Worm (Caenorhabditis elegans) whole organism, L3 larva: ENCODE results near the gene stn-2.

Experiments
- R02D3.7 ChIP-seq: fragments of 150-350 bp; optimal IDR thresholded peaks from 2 replicates; lab custom pipeline; 2014; ENCODE audit warnings: missing biosample characterization, missing genetic modification characterization
- ZK546.5 ChIP-seq: sonication (generic microtip); optimal IDR thresholded peaks from 2 replicates; lab custom pipeline; 2017; ENCODE audit warnings: missing biosample characterization, missing genetic modification characterization
- ceh-28 ChIP-seq: fragments of 150-350 bp; optimal IDR thresholded peaks from 2 replicates; lab custom pipeline; 2014; ENCODE audit warnings: missing biosample characterization, missing genetic modification reagents, missing genetic modification characterization
- ceh-82 ChIP-seq: fragments of 150-350 bp; optimal IDR thresholded peaks from 2 replicates; lab custom pipeline; 2014; ENCODE audit warnings: missing biosample characterization, missing genetic modification characterization
- daf-12 ChIP-seq: fragments of 150-350 bp; optimal IDR thresholded peaks from 2 replicates; lab custom pipeline; 2014; ENCODE audit warnings: missing biosample characterization, missing genetic modification reagents, missing genetic modification characterization
- egl-27 ChIP-seq: sonication (generic microtip); optimal IDR thresholded peaks from 4 replicates; lab custom pipeline; 2017; ENCODE audit warnings: missing biosample characterization, missing genetic modification reagents, missing genetic modification characterization
- egl-5 ChIP-seq: fragments of 150-350 bp; optimal IDR thresholded peaks from 2 replicates; lab custom pipeline; 2017; ENCODE audit warnings: missing biosample characterization, missing genetic modification reagents, missing genetic modification characterization, inconsistent platforms
- elt-1 ChIP-seq: fragments of 150-350 bp; optimal IDR thresholded peaks from 2 replicates; lab custom pipeline; 2014; ENCODE audit warnings: missing biosample characterization, missing genetic modification characterization
- eor-1 ChIP-seq, 2 experiments: fragments of 150-350 bp; optimal IDR thresholded peaks; 2 replicates each; lab custom pipeline; 2014 to 2018; ENCODE audit warnings: missing biosample characterization in 2 of 2, missing genetic modification characterization in 2 of 2
- fkh-10 ChIP-seq: sonication (generic microtip); optimal IDR thresholded peaks from 2 replicates; lab custom pipeline; 2017; ENCODE audit warnings: missing biosample characterization, missing genetic modification reagents, missing genetic modification characterization
- fkh-2 ChIP-seq: fragments of 150-350 bp; optimal IDR thresholded peaks from 2 replicates; lab custom pipeline; 2014; ENCODE audit warnings: missing biosample characterization, missing genetic modification reagents, missing genetic modification characterization
- fos-1 ChIP-seq: fragments of 150-350 bp; optimal IDR thresholded peaks from 2 replicates; lab custom pipeline; 2014; ENCODE audit warnings: missing biosample characterization, missing genetic modification characterization
- hmg-11 ChIP-seq: sonication (generic microtip); optimal IDR thresholded peaks from 2 replicates; lab custom pipeline; 2016; ENCODE audit warnings: missing genetic modification characterization, missing compliant biosample characterization
- lin-15B ChIP-seq: fragments of 150-350 bp; optimal IDR thresholded peaks from 2 replicates; lab custom pipeline; 2014; ENCODE audit warnings: missing biosample characterization, missing genetic modification characterization
- lin-39 ChIP-seq: fragments of 150-350 bp; optimal IDR thresholded peaks from 2 replicates; lab custom pipeline; 2018; ENCODE audit warnings: missing biosample characterization, missing genetic modification reagents, missing genetic modification characterization
- mml-1 ChIP-seq: fragments of 150-350 bp; sonication (generic microtip); optimal IDR thresholded peaks from 3 replicates; lab custom pipeline; 2014; ENCODE audit warnings: missing biosample characterization, missing genetic modification characterization
- nfya-1 ChIP-seq: sonication (generic microtip); optimal IDR thresholded peaks from 2 replicates; lab custom pipeline; 2017; ENCODE audit warnings: missing genetic modification characterization, mild to moderate bottlenecking, missing compliant biosample characterization, antibody characterized with exemption, moderate library complexity; ENCODE audit not compliant: insufficient read depth
- nhr-11 ChIP-seq: fragments of 150-350 bp; optimal IDR thresholded peaks from 2 replicates; lab custom pipeline; 2014; ENCODE audit warnings: missing biosample characterization, missing genetic modification characterization
- nhr-12 ChIP-seq: fragments of 150-350 bp; optimal IDR thresholded peaks from 2 replicates; lab custom pipeline; 2014; ENCODE audit warnings: missing biosample characterization, missing genetic modification characterization
- nhr-237 ChIP-seq: fragments of 150-350 bp; optimal IDR thresholded peaks from 2 replicates; lab custom pipeline; 2014; ENCODE audit warnings: missing biosample characterization, missing genetic modification characterization
- nhr-25 ChIP-seq: sonication (generic microtip); optimal IDR thresholded peaks from 2 replicates; lab custom pipeline; 2017; ENCODE audit warnings: missing biosample characterization, missing genetic modification characterization
- nhr-43 ChIP-seq: sonication (generic microtip); optimal IDR thresholded peaks from 2 replicates; lab custom pipeline; 2016; ENCODE audit warnings: mild to moderate bottlenecking, missing genetic modification characterization, missing compliant biosample characterization; ENCODE audit not compliant: poor library complexity, severe bottlenecking
- nhr-67 ChIP-seq: fragments of 150-350 bp; optimal IDR thresholded peaks from 2 replicates; lab custom pipeline; 2014; ENCODE audit warnings: missing biosample characterization, missing genetic modification characterization
- pha-4 ChIP-seq: fragments of 150-350 bp; optimal IDR thresholded peaks from 2 replicates; lab custom pipeline; 2014; ENCODE audit warnings: missing biosample characterization, missing genetic modification reagents, missing genetic modification characterization
- pqm-1 ChIP-seq: fragments of 150-350 bp; optimal IDR thresholded peaks from 2 replicates; lab custom pipeline; 2017; ENCODE audit warnings: missing biosample characterization, missing genetic modification characterization, inconsistent platforms
- sea-2 ChIP-seq: fragments of 150-350 bp; sonication (generic microtip); optimal IDR thresholded peaks from 4 replicates; lab custom pipeline; 2014; ENCODE audit warnings: missing biosample characterization, missing genetic modification reagents, missing genetic modification characterization
- snpc-4 ChIP-seq: fragments of 150-350 bp; optimal IDR thresholded peaks from 2 replicates; lab custom pipeline; 2014; ENCODE audit warnings: missing biosample characterization, missing genetic modification characterization
- tbx-2 ChIP-seq: sonication (generic microtip); optimal IDR thresholded peaks from 2 replicates; lab custom pipeline; 2016; ENCODE audit warnings: mild to moderate bottlenecking, missing genetic modification characterization, missing compliant biosample characterization
- unc-62 ChIP-seq: fragments of 150-350 bp; sonication (generic microtip); optimal IDR thresholded peaks from 4 replicates; lab custom pipeline; 2014; ENCODE audit warnings: missing biosample characterization, missing genetic modification reagents, missing genetic modification characterization
- zag-1 ChIP-seq: fragments of 150-350 bp; optimal IDR thresholded peaks from 2 replicates; lab custom pipeline; 2014; ENCODE audit warnings: missing biosample characterization, missing genetic modification characterization
- ztf-11 ChIP-seq: fragments of 150-350 bp; optimal IDR thresholded peaks from 2 replicates; lab custom pipeline; 2014; ENCODE audit warnings: missing biosample characterization, missing genetic modification characterization
- ztf-4 ChIP-seq: fragments of 150-350 bp; optimal IDR thresholded peaks from 2 replicates; lab custom pipeline; 2014; ENCODE audit warnings: missing biosample characterization, missing genetic modification characterization

Gene stn-2

ce11 chrX:7703863-7704262 lies 23.4 kb upstream of the stn-2 start:
- TF ChIP-seq tbx-2 (no peak), ztf-4 (tag; lab: Kevin White, UChicago) (no peak), nhr-67 (tag; lab: Kevin White, UChicago) (no peak)
- TF ChIP-seq, all 47 proteins: peak for 0

ce11 chrX:7689570-7689969 lies 9.2 kb upstream of the stn-2 start:
- TF ChIP-seq ztf-11 (tag; lab: Kevin White, UChicago) (no peak), pha-4 (tag; lab: Kevin White, UChicago) (peak; percentile 61)

ce11 chrX:7689119-7689518 lies 8.7 kb upstream of the stn-2 start, which contains the start of gene clik-2:
TSS of gene clik-2 (minus strand) at chrX:7689219.
- no peak for TF ChIP-seq hmg-11
- TF ChIP-seq mml-1: no peak
- no peak for TF ChIP-seq ztf-4 (tag; lab: Kevin White, UChicago)
- TF ChIP-seq pqm-1 (tag; lab: Kevin White, UChicago): no peak
- no peak for TF ChIP-seq nhr-12 (tag; lab: Kevin White, UChicago)

- TF ChIP-seq unc-62 (GFP tag; lab: Kevin White, UChicago) (peak; percentile 65), lin-15B (no peak), nhr-11 (tag; lab: Kevin White, UChicago) (no peak), pha-4 (tag; lab: Kevin White, UChicago) (peak; percentile 55), nhr-25 (tag; lab: Kevin White, UChicago) (no peak), lin-39 (tag; lab: Kevin White, UChicago) (peak; percentile 69), ceh-28 (peak; percentile 75), hmg-11 (peak; percentile 44), nfya-1 (tag; lab: Kevin White, UChicago) (peak; percentile 65), ZK546.5 (tag; lab: Kevin White, UChicago) (no peak), elt-1 (tag; lab: Kevin White, UChicago) (peak; percentile 25), sea-2 (GFP tag; lab: Kevin White, UChicago) (peak; percentile 46)
- TF ChIP-seq, all 47 proteins: peak for 8
These were observed 1.8 kb upstream of the stn-2 start, which contains the start of gene unc-18 for ce11 chrX:7681965-7682946. TSS of gene unc-18 (plus strand) at chrX:7682896.

- no peak for TF ChIP-seq fos-1 (tag; lab: Kevin White, UChicago)
- no peak for TF ChIP-seq ceh-82 (tag; lab: Kevin White, UChicago)
- TF ChIP-seq ztf-4 (tag; lab: Kevin White, UChicago): no peak
- TF ChIP-seq zag-1 (tag; lab: Kevin White, UChicago): no peak
- peak; percentile 32 for TF ChIP-seq fkh-10
- TF ChIP-seq sea-2 (GFP tag; lab: Kevin White, UChicago): no peak
- TF ChIP-seq fkh-2 (tag; lab: Kevin White, UChicago): no peak
- TF ChIP-seq, all 47 proteins: peak for 1
These were observed 584 bp downstream of the stn-2 start for ce11 chrX:7679835-7680234.

ce11 chrX:7678437-7679139 lies 1.8 kb downstream of the stn-2 start:
- TF ChIP-seq egl-27 (tag; lab: Kevin White, UChicago) (no peak), snpc-4 (tag; lab: Kevin White, UChicago) (peak; percentile 4), egl-5 (tag; lab: Kevin White, UChicago) (no peak), pqm-1 (tag; lab: Kevin White, UChicago) (no peak), nfya-1 (tag; lab: Kevin White, UChicago) (peak; percentile 32), fkh-10 (peak; percentile 24), nhr-237 (tag; lab: Kevin White, UChicago) (no peak), nhr-11 (tag; lab: Kevin White, UChicago) (no peak), R02D3.7 (no peak), nhr-43 (tag; lab: Kevin White, UChicago) (no peak), ztf-11 (tag; lab: Kevin White, UChicago) (no peak), lin-15B (no peak), eor-1 (tag; optimal IDR thresholded peaks at IDR 0.05; lab: Kevin White, UChicago) (no peak), daf-12 (tag; lab: Kevin White, UChicago) (no peak), fkh-2 (tag; lab: Kevin White, UChicago) (no peak), hmg-11 (peak; percentile 20), lin-39 (tag; lab: Kevin White, UChicago) (peak; percentile 77)
